ENCODE assay signal across 1 fruit fly cellular context in genomic region chrX:618583-618982, dm6.
A peak's percentile ranks its signal among the peaks of the same experiment; 100 is the strongest.
TF ChIP-seq lines count a peak whose summit lies in the region.

No protein-coding gene starts in this region.

TF ChIP-seq in whole organism, embryonic, 481 proteins besides CTCF, POLR2A, EP300 and RAD21 (continued from another document):
- TF ChIP-seq CG34224 (GFP tag; IDR thresholded peaks at IDR 0.05; lab: Robert Waterston, UW; ENCODE audit: partially characterized antibody) (no peak), gt (GFP tag; IDR thresholded peaks at IDR 0.05; lab: Robert Waterston, UW) (no peak), CG17568 (GFP tag; optimal IDR thresholded peaks at IDR 0.05; lab: Kevin White, UChicago) (no peak), cas (GFP tag; IDR thresholded peaks at IDR 0.05; lab: Robert Waterston, UW) (no peak), CG11560 (tag; IDR thresholded peaks at IDR 0.05; lab: Robert Waterston, UW) (no peak), repo (GFP tag; optimal IDR thresholded peaks at IDR 0.05; lab: Kevin White, UChicago) (no peak), Eip74EF (GFP tag; optimal IDR thresholded peaks at IDR 0.05; lab: Kevin White, UChicago) (no peak), chinmo (GFP tag; IDR thresholded peaks at IDR 0.05; lab: Robert Waterston, UW; ENCODE audit: partially characterized antibody) (0 out of 4 replicates have a peak, but pooled peaks have one; percentile 35), eve (GFP tag; optimal IDR thresholded peaks at IDR 0.05; lab: Kevin White, UChicago) (no peak), CG8944 (GFP tag; optimal IDR thresholded peaks at IDR 0.05; lab: Kevin White, UChicago) (peak; percentile 39), Bdp1 (GFP tag; optimal IDR thresholded peaks at IDR 0.05; lab: Kevin White, UChicago) (no peak), Mrtf (GFP tag; IDR thresholded peaks at IDR 0.05; lab: Robert Waterston, UW) (no peak), gem (tag; optimal IDR thresholded peaks at IDR 0.05; lab: Kevin White, UChicago) (peak; percentile 55), CG15514 (GFP tag; optimal IDR thresholded peaks at IDR 0.05; lab: Kevin White, UChicago) (no peak), shn (GFP tag; optimal IDR thresholded peaks at IDR 0.05; lab: Kevin White, UChicago) (peak; percentile 28), CG3065 (GFP tag; optimal IDR thresholded peaks at IDR 0.05; lab: Kevin White, UChicago) (no peak), Sox100B (GFP tag; optimal IDR thresholded peaks at IDR 0.05; lab: Kevin White, UChicago) (peak; percentile 48), Lim3 (GFP tag; IDR thresholded peaks at IDR 0.05; lab: Robert Waterston, UW) (no peak), E2f1 (GFP tag; IDR thresholded peaks at IDR 0.05; lab: Robert Waterston, UW) (no peak), Oli (tag; optimal IDR thresholded peaks at IDR 0.05; lab: Kevin White, UChicago) (peak; percentile 22), Hr39 (optimal IDR thresholded peaks at IDR 0.05; lab: Kevin White, UChicago) (no peak), fd96Cb (tag; optimal IDR thresholded peaks at IDR 0.05; lab: Kevin White, UChicago) (no peak), stc (GFP tag; IDR thresholded peaks at IDR 0.05; lab: Robert Waterston, UW) (no peak), cato (GFP tag; optimal IDR thresholded peaks at IDR 0.05; lab: Kevin White, UChicago; ENCODE audit: borderline replicate concordance) (no peak), prd (optimal IDR thresholded peaks at IDR 0.05; lab: Kevin White, UChicago) (no peak), prd (GFP tag; IDR thresholded peaks at IDR 0.05; lab: Robert Waterston, UW) (no peak; the same call in 2 of the 3 replicates), NK7.1 (GFP tag; optimal IDR thresholded peaks at IDR 0.05; lab: Kevin White, UChicago) (no peak), Hr3 (GFP tag; optimal IDR thresholded peaks at IDR 0.05; lab: Kevin White, UChicago) (no peak), ttk (GFP tag; IDR thresholded peaks at IDR 0.05; lab: Robert Waterston, UW) (0 out of 2 replicates have a peak, but pooled peaks have one; percentile 31), exex (tag; optimal IDR thresholded peaks at IDR 0.05; lab: Kevin White, UChicago) (no peak), CG16813 (GFP tag; IDR thresholded peaks at IDR 0.05; lab: Robert Waterston, UW; ENCODE audit: partially characterized antibody) (no peak), Blimp-1 (GFP tag; optimal IDR thresholded peaks at IDR 0.05; lab: Kevin White, UChicago) (no peak), Pdp1 (GFP tag; optimal IDR thresholded peaks at IDR 0.05; lab: Kevin White, UChicago) (peak in 1 of 2 experiments; percentile 29), CG12104 (GFP tag; optimal IDR thresholded peaks at IDR 0.05; lab: Kevin White, UChicago) (no peak), CG17328 (GFP tag; IDR thresholded peaks at IDR 0.05; lab: Robert Waterston, UW) (peak; percentile 17; the same call in 1 of the 2 replicates), hbn (GFP tag; IDR thresholded peaks at IDR 0.05; lab: Robert Waterston, UW; ENCODE audit: partially characterized antibody) (no peak), BEAF-32 (GFP tag; optimal IDR thresholded peaks at IDR 0.05; lab: Kevin White, UChicago) (no peak), scrt (GFP tag; optimal IDR thresholded peaks at IDR 0.05; lab: Kevin White, UChicago) (no peak), CG9797 (GFP tag; optimal IDR thresholded peaks at IDR 0.05; lab: Kevin White, UChicago) (no peak), sob (GFP tag; IDR thresholded peaks at IDR 0.05; lab: Robert Waterston, UW) (no peak), disco-r (GFP tag; optimal IDR thresholded peaks at IDR 0.05; lab: Kevin White, UChicago) (no peak), CG8478 (optimal IDR thresholded peaks at IDR 0.05; lab: Kevin White, UChicago) (no peak), CG10274 (GFP tag; optimal IDR thresholded peaks at IDR 0.05; lab: Kevin White, UChicago) (peak; percentile 98), CG4328 (GFP tag; optimal IDR thresholded peaks at IDR 0.05; lab: Kevin White, UChicago) (no peak), Hsf (GFP tag; optimal IDR thresholded peaks at IDR 0.05; lab: Kevin White, UChicago) (peak; percentile 28), jing (GFP tag; optimal IDR thresholded peaks at IDR 0.05; lab: Kevin White, UChicago) (no peak), CG1529 (GFP tag; optimal IDR thresholded peaks at IDR 0.05; lab: Kevin White, UChicago) (no peak), mld (GFP tag; IDR thresholded peaks at IDR 0.05; lab: Robert Waterston, UW; ENCODE audit: partially characterized antibody) (no peak), Max (GFP tag; optimal IDR thresholded peaks at IDR 0.05; lab: Kevin White, UChicago) (no peak), CG6791 (GFP tag; IDR thresholded peaks at IDR 0.05; lab: Robert Waterston, UW; ENCODE audit: partially characterized antibody) (no peak), toy (GFP tag; IDR thresholded peaks at IDR 0.05; lab: Robert Waterston, UW) (no peak), CG15696 (tag; optimal IDR thresholded peaks at IDR 0.05; lab: Kevin White, UChicago) (peak; percentile 14), D19B (GFP tag; optimal IDR thresholded peaks at IDR 0.05; lab: Kevin White, UChicago) (peak; percentile 9), fd3F (GFP tag; optimal IDR thresholded peaks at IDR 0.05; lab: Kevin White, UChicago) (no peak), pan (optimal IDR thresholded peaks at IDR 0.05; lab: Kevin White, UChicago) (no peak), pan (GFP tag; optimal IDR thresholded peaks at IDR 0.05 in 1 of 2, IDR thresholded peaks at IDR 0.05 in 1 of 2) (no peak), NfI (GFP tag; optimal IDR thresholded peaks at IDR 0.05; lab: Kevin White, UChicago) (no peak), CG8359 (GFP tag; optimal IDR thresholded peaks at IDR 0.05; lab: Kevin White, UChicago; ENCODE audit: borderline replicate concordance) (no peak), CG15479 (GFP tag; optimal IDR thresholded peaks at IDR 0.05; lab: Kevin White, UChicago) (no peak), CG4707 (GFP tag; optimal IDR thresholded peaks at IDR 0.05; lab: Kevin White, UChicago) (no peak), Atf-2 (GFP tag; optimal IDR thresholded peaks at IDR 0.05; lab: Kevin White, UChicago) (no peak), CG2875 (GFP tag; optimal IDR thresholded peaks at IDR 0.05; lab: Kevin White, UChicago) (no peak), GATAe (GFP tag; conservative IDR thresholded peaks at IDR 0.05; lab: Robert Waterston, UW) (no peak), CG2712 (tag; optimal IDR thresholded peaks at IDR 0.05; lab: Kevin White, UChicago) (peak; percentile 49), zen (tag; optimal IDR thresholded peaks at IDR 0.05; lab: Kevin White, UChicago) (no peak), Meics (GFP tag; optimal IDR thresholded peaks at IDR 0.05; lab: Kevin White, UChicago) (peak; percentile 10), CG7271 (tag; optimal IDR thresholded peaks at IDR 0.05; lab: Kevin White, UChicago) (no peak), CG11398 (GFP tag; optimal IDR thresholded peaks at IDR 0.05; lab: Kevin White, UChicago) (peak; percentile 2), NC2β (GFP tag; optimal IDR thresholded peaks at IDR 0.05; lab: Kevin White, UChicago) (peak; percentile 26), Six4 (GFP tag; optimal IDR thresholded peaks at IDR 0.05; lab: Kevin White, UChicago) (peak; percentile 10), croc (GFP tag; conservative IDR thresholded peaks at IDR 0.05; lab: Robert Waterston, UW) (no peak), CG6683 (GFP tag; optimal IDR thresholded peaks at IDR 0.05; lab: Kevin White, UChicago) (no peak), CG13296 (GFP tag; optimal IDR thresholded peaks at IDR 0.05; lab: Kevin White, UChicago) (no peak), CG12299 (tag; optimal IDR thresholded peaks at IDR 0.05; lab: Kevin White, UChicago) (no peak), sqz (GFP tag; optimal IDR thresholded peaks at IDR 0.05; lab: Kevin White, UChicago) (no peak), Med (GFP tag; lab: Kevin White, UChicago) (peak; percentile 84), MTF-1 (GFP tag; optimal IDR thresholded peaks at IDR 0.05; lab: Kevin White, UChicago; ENCODE audit: borderline replicate concordance) (no peak), tx (GFP tag; optimal IDR thresholded peaks at IDR 0.05; lab: Kevin White, UChicago) (peak; percentile 33), Dp (GFP tag; optimal IDR thresholded peaks at IDR 0.05; lab: Kevin White, UChicago) (no peak), az2 (GFP tag; optimal IDR thresholded peaks at IDR 0.05; lab: Kevin White, UChicago) (peak; percentile 40), CG10462 (GFP tag; optimal IDR thresholded peaks at IDR 0.05; lab: Kevin White, UChicago) (no peak), slou (GFP tag; optimal IDR thresholded peaks at IDR 0.05; lab: Kevin White, UChicago) (no peak), Elba2 (GFP tag; optimal IDR thresholded peaks at IDR 0.05; lab: Kevin White, UChicago) (no peak), tna (GFP tag; IDR thresholded peaks at IDR 0.05; lab: Robert Waterston, UW; ENCODE audit: partially characterized antibody) (no peak), CG12769 (tag; optimal IDR thresholded peaks at IDR 0.05; lab: Kevin White, UChicago) (peak; percentile 10), esg (GFP tag; conservative IDR thresholded peaks at IDR 0.05; lab: Robert Waterston, UW) (0 out of 2 replicates have a peak, but pooled peaks have one; percentile 30), Dip3 (GFP tag; optimal IDR thresholded peaks at IDR 0.05; lab: Kevin White, UChicago) (peak; percentile 62), Oaz (GFP tag; IDR thresholded peaks at IDR 0.05; lab: Robert Waterston, UW) (no peak), inv (GFP tag; IDR thresholded peaks at IDR 0.05; lab: Robert Waterston, UW; ENCODE audit: partially characterized antibody) (no peak), HmgD (GFP tag; optimal IDR thresholded peaks at IDR 0.05; lab: Kevin White, UChicago) (no peak), CG6175 (GFP tag; IDR thresholded peaks at IDR 0.05; lab: Robert Waterston, UW) (no peak), CG32772 (GFP tag; IDR thresholded peaks at IDR 0.05; lab: Robert Waterston, UW) (no peak), CG7372 (GFP tag; IDR thresholded peaks at IDR 0.05; lab: Robert Waterston, UW) (no peak), CG10147 (GFP tag; optimal IDR thresholded peaks at IDR 0.05; lab: Kevin White, UChicago) (peak; percentile 6), CG30403 (GFP tag; optimal IDR thresholded peaks at IDR 0.05; lab: Kevin White, UChicago) (peak; percentile 55), CG14710 (tag; optimal IDR thresholded peaks at IDR 0.05; lab: Kevin White, UChicago) (no peak), tll (GFP tag; optimal IDR thresholded peaks at IDR 0.05; lab: Kevin White, UChicago) (no peak), CG13287 (GFP tag; IDR thresholded peaks at IDR 0.05; lab: Robert Waterston, UW; ENCODE audit: partially characterized antibody) (no peak), ab (GFP tag; optimal IDR thresholded peaks at IDR 0.05; lab: Kevin White, UChicago) (no peak), E2f2 (GFP tag; IDR thresholded peaks at IDR 0.05; lab: Robert Waterston, UW) (0 out of 2 replicates have a peak, but pooled peaks have one; percentile 13), ken (GFP tag; IDR thresholded peaks at IDR 0.05; lab: Robert Waterston, UW) (no peak), CG9609 (GFP tag; optimal IDR thresholded peaks at IDR 0.05; lab: Kevin White, UChicago) (no peak), HLH3B (GFP tag; IDR thresholded peaks at IDR 0.05; lab: Robert Waterston, UW) (0 out of 2 replicates have a peak, but pooled peaks have one; percentile 21), Abd-B (GFP tag; optimal IDR thresholded peaks at IDR 0.05; lab: Kevin White, UChicago) (no peak), CG12942 (GFP tag; optimal IDR thresholded peaks at IDR 0.05; lab: Kevin White, UChicago) (peak; percentile 23), CG4617 (GFP tag; optimal IDR thresholded peaks at IDR 0.05; lab: Kevin White, UChicago; ENCODE audit: borderline replicate concordance) (no peak), oc (tag; optimal IDR thresholded peaks at IDR 0.05; lab: Kevin White, UChicago) (no peak), CG13424 (tag; optimal IDR thresholded peaks at IDR 0.05; lab: Kevin White, UChicago) (peak; percentile 11), kay (GFP tag; optimal IDR thresholded peaks at IDR 0.05; lab: Kevin White, UChicago) (no peak), CG14050 (GFP tag; IDR thresholded peaks at IDR 0.05; lab: Robert Waterston, UW) (no peak), CG8089 (GFP tag; optimal IDR thresholded peaks at IDR 0.05; lab: Kevin White, UChicago) (no peak), CG12236 (GFP tag; optimal IDR thresholded peaks at IDR 0.05; lab: Kevin White, UChicago) (no peak), CG33213 (GFP tag; optimal IDR thresholded peaks at IDR 0.05; lab: Kevin White, UChicago) (no peak), ERR (GFP tag; optimal IDR thresholded peaks at IDR 0.05; lab: Kevin White, UChicago) (no peak), btn (GFP tag; optimal IDR thresholded peaks at IDR 0.05; lab: Kevin White, UChicago) (no peak), pros (GFP tag; optimal IDR thresholded peaks at IDR 0.05; lab: Kevin White, UChicago) (peak; percentile 16), ssp (GFP tag; IDR thresholded peaks at IDR 0.05; lab: Robert Waterston, UW) (no peak), ase (GFP tag; IDR thresholded peaks at IDR 0.05; lab: Robert Waterston, UW) (no peak), CG18011 (GFP tag; optimal IDR thresholded peaks at IDR 0.05; lab: Kevin White, UChicago) (no peak), h (optimal IDR thresholded peaks at IDR 0.05; lab: Kevin White, UChicago) (no peak), ro (GFP tag; IDR thresholded peaks at IDR 0.05; lab: Robert Waterston, UW) (no peak), Xbp1 (GFP tag; optimal IDR thresholded peaks at IDR 0.05; lab: Kevin White, UChicago) (peak; percentile 24), dmrt11E (tag; optimal IDR thresholded peaks at IDR 0.05; lab: Kevin White, UChicago) (no peak)
TF ChIP-seq in whole organism, embryonic: peak in this region for 123.
